Fruit fly (Drosophila melanogaster) whole organism, embryonic: Measurements from ENCODE around the gene CG11920.

Experiments
- Bteb2 ChIP-seq: fragments of 200-800 bp; sonication (Bioruptor generic); optimal IDR thresholded peaks from 2 replicates; lab custom pipeline; 2016; ENCODE audit warnings: missing biosample characterization, missing genetic modification characterization
- CG11398 ChIP-seq: fragments of 200-800 bp; sonication (Bioruptor generic); optimal IDR thresholded peaks from 2 replicates; lab custom pipeline; 2016; ENCODE audit warnings: missing biosample characterization, missing genetic modification characterization
- CG12071 ChIP-seq: fragments of 200-800 bp; sonication (Bioruptor generic); optimal IDR thresholded peaks from 3 replicates; lab custom pipeline; 2018; ENCODE audit warnings: missing biosample characterization, mild to moderate bottlenecking, missing genetic modification characterization
- CG13775 ChIP-seq: fragments of 200-800 bp; sonication (Bioruptor generic); optimal IDR thresholded peaks from 3 replicates; lab custom pipeline; 2017; ENCODE audit warnings: missing biosample characterization, mild to moderate bottlenecking, missing genetic modification characterization
- CG15011 ChIP-seq: fragments of 200-800 bp; sonication (Bioruptor generic); optimal IDR thresholded peaks from 3 replicates; lab custom pipeline; 2018; ENCODE audit warnings: missing biosample characterization, mild to moderate bottlenecking, missing genetic modification characterization
- CG15514 ChIP-seq: fragments of 200-800 bp; sonication (Bioruptor generic); optimal IDR thresholded peaks from 3 replicates; lab custom pipeline; 2017; ENCODE audit warnings: missing biosample characterization, missing genetic modification characterization, mild to moderate bottlenecking, moderate library complexity, missing genetic modification reagents
- CG1603 ChIP-seq: fragments of 200-800 bp; sonication (Bioruptor generic); optimal IDR thresholded peaks from 2 replicates; lab custom pipeline; 2019; ENCODE audit warnings: missing biosample characterization, mild to moderate bottlenecking, missing genetic modification characterization, moderate library complexity
- CG1647 ChIP-seq: fragments of 200-800 bp; sonication (Bioruptor generic); optimal IDR thresholded peaks from 3 replicates; lab custom pipeline; 2016; ENCODE audit warnings: missing biosample characterization, missing genetic modification characterization
- CG17328 ChIP-seq: fragments of 200-800 bp; sonication (Bioruptor generic); IDR thresholded peaks from 2 replicates; pipeline ENCODE4 v1.3.6; 2022; ENCODE audit warnings: missing biosample characterization, missing genetic modification characterization
- CG17359 ChIP-seq: fragments of 200-800 bp; sonication (Bioruptor generic); optimal IDR thresholded peaks from 3 replicates; lab custom pipeline; 2018; ENCODE audit warnings: missing biosample characterization, mild to moderate bottlenecking, missing genetic modification characterization, moderate library complexity
- CG17612 ChIP-seq: fragments of 200-800 bp; sonication (Bioruptor generic); IDR thresholded peaks from 2 replicates; pipeline ENCODE4 v1.3.6; 2022; ENCODE audit warnings: missing biosample characterization, missing genetic modification characterization
- CG1792 ChIP-seq: fragments of 200-800 bp; sonication (Bioruptor generic); optimal IDR thresholded peaks from 2 replicates; lab custom pipeline; 2016; ENCODE audit warnings: missing biosample characterization, missing genetic modification characterization
- CG30403 ChIP-seq: fragments of 200-800 bp; sonication (Bioruptor generic); optimal IDR thresholded peaks from 3 replicates; lab custom pipeline; 2016; ENCODE audit warnings: missing biosample characterization, missing genetic modification characterization
- CG3065 ChIP-seq: fragments of 200-800 bp; sonication (Bioruptor generic); optimal IDR thresholded peaks from 2 replicates; lab custom pipeline; 2016; ENCODE audit warnings: missing biosample characterization, missing genetic modification characterization
- CG31365 ChIP-seq: fragments of 200-800 bp; sonication (Bioruptor generic); optimal IDR thresholded peaks from 2 replicates; lab custom pipeline; 2018; ENCODE audit warnings: missing biosample characterization, mild to moderate bottlenecking, missing genetic modification characterization
- CG31388 ChIP-seq: fragments of 200-800 bp; sonication (Bioruptor generic); optimal IDR thresholded peaks from 2 replicates; lab custom pipeline; 2016; ENCODE audit warnings: missing biosample characterization, missing genetic modification characterization
- CG34224 ChIP-seq: fragments of 200-800 bp; sonication (Bioruptor generic); IDR thresholded peaks from 3 replicates; pipeline ENCODE4 v1.3.6; 2022; ENCODE audit warnings: missing biosample characterization, missing genetic modification characterization; ENCODE audit not compliant: partially characterized antibody
- CG4360 ChIP-seq: fragments of 200-800 bp; sonication (Bioruptor generic); IDR thresholded peaks from 2 replicates; pipeline ENCODE4 v1.3.6; 2022; ENCODE audit warnings: missing biosample characterization, missing genetic modification characterization
- CG4617 ChIP-seq: fragments of 200-800 bp; sonication (Bioruptor generic); optimal IDR thresholded peaks from 3 replicates; lab custom pipeline; 2016; ENCODE audit warnings: missing biosample characterization, missing genetic modification characterization, borderline replicate concordance
- CG4730 ChIP-seq: fragments of 200-800 bp; sonication (Bioruptor generic); IDR thresholded peaks from 2 replicates; pipeline ENCODE4 v1.3.6; 2022; ENCODE audit warnings: missing biosample characterization, missing genetic modification characterization
- CG6654 ChIP-seq: fragments of 200-800 bp; sonication (Bioruptor generic); optimal IDR thresholded peaks from 2 replicates; lab custom pipeline; 2017; ENCODE audit warnings: missing biosample characterization, mild to moderate bottlenecking, missing genetic modification characterization
- CG7271 ChIP-seq: fragments of 200-800 bp; sonication (Bioruptor generic); optimal IDR thresholded peaks from 2 replicates; lab custom pipeline; 2018; ENCODE audit warnings: missing biosample characterization, mild to moderate bottlenecking, missing genetic modification characterization, moderate library complexity
- CG7786 ChIP-seq: fragments of 200-800 bp; sonication (Bioruptor generic); optimal IDR thresholded peaks from 2 replicates; lab custom pipeline; 2016; ENCODE audit warnings: missing biosample characterization, missing genetic modification characterization
- CkIIα-i1 ChIP-seq: fragments of 200-800 bp; sonication (Bioruptor generic); IDR thresholded peaks from 2 replicates; pipeline ENCODE4 v1.3.6; 2022; ENCODE audit warnings: missing biosample characterization, missing genetic modification characterization
- CrebB ChIP-seq: fragments of 200-800 bp; sonication (Bioruptor generic); optimal IDR thresholded peaks from 3 replicates; lab custom pipeline; 2018; ENCODE audit warnings: missing biosample characterization, mild to moderate bottlenecking, missing genetic modification characterization
- Deaf1 ChIP-seq: fragments of 200-800 bp; optimal IDR thresholded peaks from 3 replicates; lab custom pipeline; 2019; ENCODE audit warnings: missing biosample characterization, mild to moderate bottlenecking, missing genetic modification characterization, moderate library complexity
- Dip3 ChIP-seq: fragments of 200-800 bp; sonication (Bioruptor generic); optimal IDR thresholded peaks from 3 replicates; lab custom pipeline; 2016; ENCODE audit warnings: missing biosample characterization, missing genetic modification characterization
- ERR ChIP-seq: fragments of 200-800 bp; sonication (Bioruptor generic); optimal IDR thresholded peaks from 2 replicates; lab custom pipeline; 2016; ENCODE audit warnings: missing biosample characterization, missing genetic modification characterization
- GATAe ChIP-seq: fragments of 200-800 bp; sonication (Bioruptor generic); conservative IDR thresholded peaks from 2 replicates; pipeline ENCODE4 v1.3.6; 2022; ENCODE audit warnings: missing biosample characterization, missing genetic modification characterization
- HLH54F ChIP-seq: fragments of 200-800 bp; sonication (Bioruptor generic); optimal IDR thresholded peaks from 3 replicates; lab custom pipeline; 2016; ENCODE audit warnings: missing biosample characterization, missing genetic modification characterization
- MTF-1 ChIP-seq: fragments of 200-800 bp; sonication (Bioruptor generic); optimal IDR thresholded peaks from 2 replicates; lab custom pipeline; 2018; ENCODE audit warnings: missing biosample characterization, mild to moderate bottlenecking, missing genetic modification characterization, borderline replicate concordance
- Med ChIP-seq: fragments of 200-800 bp; sonication (Bioruptor generic); peaks from one replicate; lab custom pipeline; 2016; ENCODE audit warnings: missing biosample characterization, missing genetic modification characterization, mild to moderate bottlenecking, inconsistent platforms, moderate library complexity
- NFAT ChIP-seq: fragments of 200-800 bp; sonication (Bioruptor generic); IDR thresholded peaks from 2 replicates; pipeline ENCODE4 v1.3.6; 2022; ENCODE audit warnings: missing biosample characterization, missing genetic modification characterization
- Nf-YB ChIP-seq: fragments of 200-800 bp; sonication (Bioruptor generic); optimal IDR thresholded peaks from 3 replicates; lab custom pipeline; 2019; ENCODE audit warnings: missing biosample characterization, mild to moderate bottlenecking, missing genetic modification characterization, moderate library complexity
- Sox102F ChIP-seq: fragments of 200-800 bp; sonication (Bioruptor generic); optimal IDR thresholded peaks from 2 replicates; lab custom pipeline; 2018; ENCODE audit warnings: missing biosample characterization, mild to moderate bottlenecking, missing genetic modification characterization, moderate library complexity
- Vsx1 ChIP-seq: fragments of 200-800 bp; sonication (Bioruptor generic); optimal IDR thresholded peaks from 2 replicates; lab custom pipeline; 2017; ENCODE audit warnings: missing biosample characterization, mild to moderate bottlenecking, missing genetic modification characterization, missing genetic modification reagents
- al ChIP-seq: fragments of 200-800 bp; sonication (Bioruptor generic); IDR thresholded peaks from 2 replicates; pipeline ENCODE4 v1.3.6; 2022; ENCODE audit warnings: missing biosample characterization, missing genetic modification characterization
- bowl ChIP-seq: fragments of 200-800 bp; sonication (Bioruptor generic); IDR thresholded peaks from 2 replicates; pipeline ENCODE4 v1.3.6; 2022; ENCODE audit warnings: missing biosample characterization, missing genetic modification characterization
- ftz-f1 ChIP-seq: fragments of 200-800 bp; sonication (Bioruptor generic); optimal IDR thresholded peaks from 2 replicates; lab custom pipeline; 2016; ENCODE audit warnings: missing biosample characterization, missing genetic modification characterization
- fu2 ChIP-seq: fragments of 200-800 bp; sonication (Bioruptor generic); optimal IDR thresholded peaks from 2 replicates; lab custom pipeline; 2016; ENCODE audit warnings: missing biosample characterization, missing genetic modification characterization
- gcm ChIP-seq: fragments of 200-800 bp; sonication (Bioruptor generic); optimal IDR thresholded peaks from 2 replicates; lab custom pipeline; 2019; ENCODE audit warnings: missing biosample characterization, mild to moderate bottlenecking, missing genetic modification characterization, moderate library complexity
- gfzf ChIP-seq: fragments of 200-800 bp; sonication (Bioruptor generic); optimal IDR thresholded peaks from 2 replicates; lab custom pipeline; 2016; ENCODE audit warnings: missing biosample characterization, mild to moderate bottlenecking, missing genetic modification characterization, moderate library complexity
- ken ChIP-seq: fragments of 200-800 bp; sonication (Bioruptor generic); IDR thresholded peaks from 3 replicates; pipeline ENCODE4 v1.3.6; 2022; ENCODE audit warnings: missing biosample characterization, missing genetic modification characterization
- nau ChIP-seq: fragments of 200-800 bp; sonication (Bioruptor generic); optimal IDR thresholded peaks from 3 replicates; lab custom pipeline; 2017; ENCODE audit warnings: missing biosample characterization, mild to moderate bottlenecking, missing genetic modification characterization, missing genetic modification reagents
- ranshi ChIP-seq: fragments of 200-800 bp; sonication (Bioruptor generic); IDR thresholded peaks from 2 replicates; pipeline ENCODE4 v1.3.6; 2022; ENCODE audit warnings: missing biosample characterization, missing genetic modification characterization
- repo ChIP-seq: fragments of 200-800 bp; sonication (Bioruptor generic); optimal IDR thresholded peaks from 2 replicates; lab custom pipeline; 2016; ENCODE audit warnings: missing biosample characterization, missing genetic modification characterization
- shn ChIP-seq: fragments of 200-800 bp; sonication (Bioruptor generic); optimal IDR thresholded peaks from 3 replicates; lab custom pipeline; 2016; ENCODE audit warnings: missing biosample characterization, missing genetic modification characterization
- sob ChIP-seq: fragments of 200-800 bp; sonication (Bioruptor generic); IDR thresholded peaks from 2 replicates; pipeline ENCODE4 v1.3.6; 2022; ENCODE audit warnings: missing biosample characterization, missing genetic modification characterization
- sr ChIP-seq: fragments of 200-800 bp; sonication (Bioruptor generic); IDR thresholded peaks from 3 replicates; pipeline ENCODE4 v1.3.6; 2022; ENCODE audit warnings: missing biosample characterization, missing genetic modification characterization
- stwl ChIP-seq: fragments of 200-800 bp; sonication (Bioruptor generic); optimal IDR thresholded peaks from 3 replicates; lab custom pipeline; 2018; ENCODE audit warnings: missing biosample characterization, mild to moderate bottlenecking, missing genetic modification characterization, moderate library complexity
- tio ChIP-seq: fragments of 200-800 bp; sonication (Bioruptor generic); optimal IDR thresholded peaks from 2 replicates; lab custom pipeline; 2017; ENCODE audit warnings: missing biosample characterization, missing genetic modification characterization, inconsistent platforms

The CG11920 gene

DNA sequence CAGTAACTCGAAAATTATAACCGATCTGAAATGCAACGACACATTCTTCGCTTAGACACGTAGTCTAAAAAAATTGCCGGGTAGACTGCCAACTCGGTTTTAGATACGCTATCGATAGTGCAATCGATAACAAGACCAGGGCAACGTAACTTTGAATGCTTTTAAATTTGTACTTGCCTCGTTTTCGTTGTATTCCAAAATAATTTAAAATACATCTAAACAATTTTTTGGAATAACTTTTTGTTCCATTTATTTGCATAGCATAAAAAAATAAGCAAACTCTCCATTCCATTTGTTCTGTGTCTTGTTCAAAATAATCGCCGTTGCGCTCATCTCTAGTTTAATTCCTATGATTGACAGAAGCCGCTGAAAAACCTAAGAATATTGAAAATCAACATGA, 5.1 kb upstream of the CG11920 start, which contains the start of the genes Stt3B and CG11839:
Gene Stt3B, minus strand, starts transcription at position 69 of the 400 bp plus-strand sequence.
Gene CG11839, plus strand, starts transcription at position 359 of the 400 bp plus-strand sequence.
- TF ChIP-seq ERR (GFP tag; lab: Kevin White, UChicago) = peak; percentile 59
- peak; percentile 81 for TF ChIP-seq shn (GFP tag; lab: Kevin White, UChicago)
- peak; percentile 83 for TF ChIP-seq CG7786 (GFP tag; lab: Kevin White, UChicago)
- TF ChIP-seq CG6654 (GFP tag; lab: Kevin White, UChicago) = no peak
- no peak for TF ChIP-seq CG17359 (tag; lab: Kevin White, UChicago)
- TF ChIP-seq Sox102F (GFP tag; lab: Kevin White, UChicago) = no peak
- peak; percentile 81 for TF ChIP-seq fu2 (GFP tag; lab: Kevin White, UChicago)
- TF ChIP-seq CG13775 (GFP tag; lab: Kevin White, UChicago) = peak; percentile 74
- TF ChIP-seq CrebB (tag; lab: Kevin White, UChicago) = peak; percentile 3
- TF ChIP-seq CG1603 (tag; lab: Kevin White, UChicago) = peak; percentile 93
- peak; percentile 64 for TF ChIP-seq CG11398 (GFP tag; lab: Kevin White, UChicago)
- TF ChIP-seq CG15514 (GFP tag; lab: Kevin White, UChicago) = peak; percentile 70
- no peak for TF ChIP-seq CG15011
- peak; percentile 76 for TF ChIP-seq CG1647
- TF ChIP-seq CkIIα-i1 (GFP tag; lab: Robert Waterston, UW) = no peak
- peak; percentile 73 for TF ChIP-seq CG1792
- peak; percentile 93 for TF ChIP-seq CG34224 (GFP tag; lab: Robert Waterston, UW)
- TF ChIP-seq Bteb2 (GFP tag; lab: Kevin White, UChicago) = peak; percentile 70
- TF ChIP-seq Dip3 (GFP tag; lab: Kevin White, UChicago) = peak; percentile 84
- no peak for TF ChIP-seq bowl (GFP tag; lab: Robert Waterston, UW)
- TF ChIP-seq sr (GFP tag; lab: Robert Waterston, UW) = no peak
- TF ChIP-seq ftz-f1 = peak; percentile 25
- TF ChIP-seq MTF-1 (GFP tag; lab: Kevin White, UChicago) = no peak
- TF ChIP-seq al (GFP tag; lab: Robert Waterston, UW) = peak; percentile 73
- peak; percentile 11 for TF ChIP-seq CG7271 (tag; lab: Kevin White, UChicago)
- TF ChIP-seq CG4360 (GFP tag; lab: Robert Waterston, UW) = no peak
- TF ChIP-seq ranshi (GFP tag; lab: Robert Waterston, UW) = no peak
- TF ChIP-seq Nf-YB = peak; percentile 37
- no peak for TF ChIP-seq GATAe
- no peak for TF ChIP-seq NFAT (GFP tag; lab: Robert Waterston, UW)
- peak; percentile 49 for TF ChIP-seq repo (GFP tag; lab: Kevin White, UChicago)
- TF ChIP-seq Deaf1 (tag; lab: Kevin White, UChicago) = no peak
- TF ChIP-seq sob (GFP tag; lab: Robert Waterston, UW) = peak; percentile 85; the same call in 1 of the 2 replicates
- TF ChIP-seq CG17328 (GFP tag; lab: Robert Waterston, UW) = peak; percentile 56; the same call in 1 of the 2 replicates
- peak; percentile 48 for TF ChIP-seq CG31388 (GFP tag; lab: Kevin White, UChicago)
- TF ChIP-seq CG30403 = peak; percentile 88
- TF ChIP-seq nau = no peak
- TF ChIP-seq CG12071 (GFP tag; lab: Kevin White, UChicago) = no peak
- TF ChIP-seq tio = no peak
- peak; percentile 79 for TF ChIP-seq HLH54F (GFP tag; lab: Kevin White, UChicago)
- peak; percentile 80 for TF ChIP-seq stwl
- peak; percentile 46 for TF ChIP-seq gfzf (GFP tag; lab: Kevin White, UChicago)
- TF ChIP-seq CG17612 (GFP tag; lab: Robert Waterston, UW) = no peak
- TF ChIP-seq Med (GFP tag; lab: Kevin White, UChicago) = peak; percentile 96
- TF ChIP-seq ken (GFP tag; lab: Robert Waterston, UW) = peak; percentile 58; the same call in 2 of the 3 replicates
- peak; percentile 94 for TF ChIP-seq CG4617 (GFP tag; lab: Kevin White, UChicago)
- peak; percentile 46; the same call in 1 of the 2 replicates for TF ChIP-seq CG4730 (GFP tag; lab: Robert Waterston, UW)
- no peak for TF ChIP-seq Vsx1 (GFP tag; lab: Kevin White, UChicago)
- TF ChIP-seq gcm (GFP tag; lab: Kevin White, UChicago) = no peak
- TF ChIP-seq CG31365 (tag; lab: Kevin White, UChicago) = no peak
- TF ChIP-seq CG3065 (GFP tag; lab: Kevin White, UChicago) = no peak
